Worm (Caenorhabditis elegans): ENCODE data around the gene cyn-11.

cyn-11 gene

DNA sequence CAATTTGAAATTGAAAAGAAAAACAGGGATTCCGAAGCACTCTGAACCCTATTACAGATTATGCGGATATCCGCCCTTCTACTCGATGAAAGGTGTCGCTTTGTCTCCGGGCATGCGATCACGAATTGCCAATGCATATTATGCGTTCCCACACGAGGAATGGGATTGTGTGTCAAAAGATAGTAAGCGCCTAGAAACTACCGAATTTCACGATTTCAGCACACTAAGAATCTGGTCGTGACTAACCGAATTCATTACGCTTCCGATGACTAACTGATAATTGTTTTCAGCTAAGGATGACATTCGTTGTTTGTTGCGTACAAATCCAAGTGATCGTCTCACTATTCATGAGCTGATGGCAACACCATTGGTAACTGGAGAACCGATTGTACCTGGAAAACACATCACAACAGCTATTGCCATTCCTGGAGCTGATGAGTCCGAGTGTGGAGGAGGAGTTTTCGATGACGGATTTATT, 30.3 kb upstream of the cyn-11 start (continued):
- TF ChIP-seq F57C9.4 (tag; optimal IDR thresholded peaks at IDR 0.05) (peak; percentile 29), hrde-1 (tag; optimal IDR thresholded peaks at IDR 0.05; ENCODE audit: borderline replicate concordance) (no peak), Y53G8AR.9 (GFP tag; conservative IDR thresholded peaks at IDR 0.05) (peak; percentile 79; the same call in 1 of the 2 replicates), B0261.1 (tag; optimal IDR thresholded peaks at IDR 0.05) (no peak), aptf-3 (GFP tag; IDR thresholded peaks at IDR 0.05) (no peak), Y53F4B.3 (GFP tag; IDR thresholded peaks at IDR 0.05) (no peak; the same call in 1 of the 2 replicates), unc-62 (GFP tag; optimal IDR thresholded peaks at IDR 0.05) (no peak), F37B4.10 (GFP tag; IDR thresholded peaks at IDR 0.05) (0 out of 2 replicates have a peak, but pooled peaks have one; percentile 48), hmg-1.2 (GFP tag; IDR thresholded peaks at IDR 0.05) (peak; percentile 23; the same call in 1 of the 2 replicates), Y95B8A.8 (GFP tag; IDR thresholded peaks at IDR 0.05) (peak; percentile 59; the same call in 1 of the 2 replicates), unc-130 (GFP tag; optimal IDR thresholded peaks at IDR 0.05) (no peak), lin-40 (tag; optimal IDR thresholded peaks at IDR 0.05) (no peak), let-607 (tag; optimal IDR thresholded peaks at IDR 0.05) (peak in 1 of 2 experiments; percentile 51), repo-1 (tag; optimal IDR thresholded peaks at IDR 0.05) (peak; percentile 92), bed-1 (GFP tag; IDR thresholded peaks at IDR 0.05) (no peak), F49E8.2 (tag; optimal IDR thresholded peaks at IDR 0.05; ENCODE audit: insufficient read depth) (no peak), F33H1.4 (GFP tag; IDR thresholded peaks at IDR 0.05) (no peak), pha-4 (tag; optimal IDR thresholded peaks at IDR 0.05) (no peak), snpc-1.3 (tag; optimal IDR thresholded peaks at IDR 0.05; ENCODE audit: insufficient read depth) (no peak), hsf-1 (GFP tag; IDR thresholded peaks at IDR 0.05) (no peak), ceh-40 (GFP tag; IDR thresholded peaks at IDR 0.05) (no peak), lin-35 (GFP tag; optimal IDR thresholded peaks at IDR 0.05) (no peak), snpc-3.4 (tag; optimal IDR thresholded peaks at IDR 0.05) (no peak), C17E4.6 (GFP tag; IDR thresholded peaks at IDR 0.05) (no peak), B0035.1 (tag; optimal IDR thresholded peaks at IDR 0.05) (no peak), lin-26 (GFP tag; IDR thresholded peaks at IDR 0.05) (0 out of 2 replicates have a peak, but pooled peaks have one; percentile 47), egl-18 (GFP tag; IDR thresholded peaks at IDR 0.05) (no peak), ztf-28 (GFP tag; IDR thresholded peaks at IDR 0.05) (no peak), efl-1 (GFP tag; optimal IDR thresholded peaks at IDR 0.05) (no peak), lsl-1 (GFP tag; optimal IDR thresholded peaks at IDR 0.05) (no peak), B0336.3 (GFP tag; IDR thresholded peaks at IDR 0.05) (peak; percentile 70), atf-7 (tag; optimal IDR thresholded peaks at IDR 0.05) (no peak), bed-2 (GFP tag; IDR thresholded peaks at IDR 0.05) (no peak), madf-10 (tag; optimal IDR thresholded peaks at IDR 0.05) (no peak), Y56A3A.18 (GFP tag; IDR thresholded peaks at IDR 0.05) (no peak), sdz-38 (tag; optimal IDR thresholded peaks at IDR 0.05) (no peak), dpff-1 (tag; optimal IDR thresholded peaks at IDR 0.05) (no peak), F39B2.1 (GFP tag; IDR thresholded peaks at IDR 0.05) (no peak), snpc-4 (GFP tag; optimal IDR thresholded peaks at IDR 0.05) (no peak), snpc-4 (tag; optimal IDR thresholded peaks at IDR 0.05) (no peak), ztf-3 (GFP tag; optimal IDR thresholded peaks at IDR 0.05) (no peak), aptf-2 (GFP tag; conservative IDR thresholded peaks at IDR 0.05) (peak; percentile 50; the same call in 1 of the 2 replicates), cebp-1 (GFP tag; IDR thresholded peaks at IDR 0.05) (peak; percentile 52), cebp-1 (tag; optimal IDR thresholded peaks at IDR 0.05) (peak; percentile 66), ztf-18 (tag; optimal IDR thresholded peaks at IDR 0.05) (no peak), mcd-1 (GFP tag; IDR thresholded peaks at IDR 0.05) (no peak), ceh-27 (GFP tag; optimal IDR thresholded peaks at IDR 0.05) (no peak), Y67H2A.10 (GFP tag; conservative IDR thresholded peaks at IDR 0.05) (no peak)
